2 fruit fly cellular contexts compared by ENCODE assay signal in genomic region chr3R:8528862-8529261, dm6.
TF ChIP-seq lines count a peak whose summit lies in the region.

Gene CG11741, minus strand, starts transcription at chr3R:8528877.

- TF ChIP-seq CTCF in whole organism, embryonic (GFP tag; optimal IDR thresholded peaks at IDR 0.05; lab: Kevin White, UChicago) = no peak

TF ChIP-seq in whole organism, embryonic, 481 proteins besides CTCF, POLR2A, EP300 and RAD21:
- no peak for TF ChIP-seq Bgb (GFP tag; IDR thresholded peaks at IDR 0.05; lab: Robert Waterston, UW; ENCODE audit: partially characterized antibody)
- no peak for TF ChIP-seq seq (GFP tag; IDR thresholded peaks at IDR 0.05; lab: Robert Waterston, UW)
- TF ChIP-seq lov (optimal IDR thresholded peaks at IDR 0.05; lab: Kevin White, UChicago) = no peak
- 0 out of 3 replicates have a peak, but pooled peaks have one; percentile 27 for TF ChIP-seq lov (GFP tag; IDR thresholded peaks at IDR 0.05; lab: Robert Waterston, UW)
- 0 out of 4 replicates have a peak, but pooled peaks have one; percentile 47 for TF ChIP-seq chinmo (GFP tag; IDR thresholded peaks at IDR 0.05; lab: Robert Waterston, UW; ENCODE audit: partially characterized antibody)
- no peak for TF ChIP-seq Ravus (GFP tag; IDR thresholded peaks at IDR 0.05; lab: Robert Waterston, UW)
- no peak for TF ChIP-seq CG18599 (GFP tag; optimal IDR thresholded peaks at IDR 0.05; lab: Kevin White, UChicago)
- TF ChIP-seq otp (GFP tag; IDR thresholded peaks at IDR 0.05; lab: Robert Waterston, UW) = no peak
- no peak for TF ChIP-seq Mad (GFP tag; optimal IDR thresholded peaks at IDR 0.05; lab: Kevin White, UChicago)
- TF ChIP-seq CG6683 (GFP tag; optimal IDR thresholded peaks at IDR 0.05; lab: Kevin White, UChicago) = no peak
- peak; percentile 90 for TF ChIP-seq Deaf1 (tag; optimal IDR thresholded peaks at IDR 0.05; lab: Kevin White, UChicago)
- TF ChIP-seq CG8944 (GFP tag; optimal IDR thresholded peaks at IDR 0.05; lab: Kevin White, UChicago) = no peak
- TF ChIP-seq CG9797 (GFP tag; optimal IDR thresholded peaks at IDR 0.05; lab: Kevin White, UChicago) = no peak
- TF ChIP-seq Sox102F (GFP tag; optimal IDR thresholded peaks at IDR 0.05; lab: Kevin White, UChicago) = no peak
- TF ChIP-seq Hand (GFP tag; optimal IDR thresholded peaks at IDR 0.05; lab: Kevin White, UChicago) = no peak
- TF ChIP-seq CG11504 (tag; optimal IDR thresholded peaks at IDR 0.05; lab: Kevin White, UChicago) = peak; percentile 98
- no peak for TF ChIP-seq CG13287 (GFP tag; IDR thresholded peaks at IDR 0.05; lab: Robert Waterston, UW; ENCODE audit: partially characterized antibody)
- no peak for TF ChIP-seq NfI (GFP tag; optimal IDR thresholded peaks at IDR 0.05; lab: Kevin White, UChicago)
- no peak for TF ChIP-seq eyg (GFP tag; optimal IDR thresholded peaks at IDR 0.05; lab: Kevin White, UChicago)
- TF ChIP-seq knrl (GFP tag; IDR thresholded peaks at IDR 0.05; lab: Robert Waterston, UW; ENCODE audit: partially characterized antibody) = no peak
- TF ChIP-seq CG4820 (GFP tag; optimal IDR thresholded peaks at IDR 0.05; lab: Kevin White, UChicago) = no peak
- TF ChIP-seq Elba2 (GFP tag; optimal IDR thresholded peaks at IDR 0.05; lab: Kevin White, UChicago) = no peak
- TF ChIP-seq Hr78 (GFP tag; optimal IDR thresholded peaks at IDR 0.05; lab: Kevin White, UChicago) = no peak
- TF ChIP-seq BEAF-32 (GFP tag; optimal IDR thresholded peaks at IDR 0.05; lab: Kevin White, UChicago) = no peak
- TF ChIP-seq tna (GFP tag; IDR thresholded peaks at IDR 0.05; lab: Robert Waterston, UW; ENCODE audit: partially characterized antibody) = no peak
- peak; percentile 89 for TF ChIP-seq cwo (GFP tag; optimal IDR thresholded peaks at IDR 0.05; lab: Kevin White, UChicago)
- no peak for TF ChIP-seq Tbp (GFP tag; optimal IDR thresholded peaks at IDR 0.05; lab: Kevin White, UChicago)
- no peak for TF ChIP-seq Atf-2 (GFP tag; optimal IDR thresholded peaks at IDR 0.05; lab: Kevin White, UChicago)
- no peak for TF ChIP-seq Hmx (GFP tag; optimal IDR thresholded peaks at IDR 0.05; lab: Kevin White, UChicago)
- no peak for TF ChIP-seq rib (GFP tag; IDR thresholded peaks at IDR 0.05; lab: Robert Waterston, UW)
- peak; percentile 89 for TF ChIP-seq z (GFP tag; IDR thresholded peaks at IDR 0.05; lab: Robert Waterston, UW)
- no peak for TF ChIP-seq cg (GFP tag; optimal IDR thresholded peaks at IDR 0.05; lab: Kevin White, UChicago)
- TF ChIP-seq CG1529 (GFP tag; optimal IDR thresholded peaks at IDR 0.05; lab: Kevin White, UChicago) = no peak
- TF ChIP-seq Hey (tag; optimal IDR thresholded peaks at IDR 0.05; lab: Kevin White, UChicago) = peak; percentile 77
- no peak for TF ChIP-seq br (optimal IDR thresholded peaks at IDR 0.05; lab: Kevin White, UChicago)
- TF ChIP-seq nau (GFP tag; optimal IDR thresholded peaks at IDR 0.05; lab: Kevin White, UChicago) = no peak
- peak; percentile 96 for TF ChIP-seq CG5180 (GFP tag; optimal IDR thresholded peaks at IDR 0.05; lab: Kevin White, UChicago)

TF ChIP-seq in whole organism, prepupa, 60 proteins besides CTCF, POLR2A, EP300 and RAD21:
- no peak for TF ChIP-seq Sox14 (GFP tag; optimal IDR thresholded peaks at IDR 0.05; lab: Kevin White, UChicago)
- TF ChIP-seq svp (GFP tag; lab: Kevin White, UChicago) = peak; percentile 96
